Worm (Caenorhabditis elegans): Measurements from ENCODE around the gene sre-44.

DNA sequence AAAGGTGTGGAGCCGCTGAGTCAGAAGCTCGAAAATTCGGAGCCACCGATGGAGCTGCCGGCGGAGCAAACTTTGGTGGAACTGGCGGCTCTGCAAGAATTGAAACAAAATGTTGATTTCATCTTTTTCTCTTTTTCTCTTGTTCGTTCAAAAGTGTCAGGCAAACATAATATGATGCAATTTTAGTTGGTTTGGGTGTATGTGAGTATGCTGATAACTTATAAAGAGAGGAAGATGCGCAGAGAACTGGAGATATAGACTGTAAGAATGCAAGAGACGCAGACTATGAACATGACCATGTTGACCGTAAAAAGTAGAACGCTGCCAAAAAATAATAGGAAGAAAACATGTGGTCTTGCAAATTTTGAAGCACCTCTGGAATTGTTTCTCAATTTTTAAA, 4.7 kb downstream of the sre-44 start:
- TF ChIP-seq nhr-237 (tag; optimal IDR thresholded peaks at IDR 0.05) (no peak), pha-4 (tag; optimal IDR thresholded peaks at IDR 0.05) (no peak), unc-39 (tag; optimal IDR thresholded peaks at IDR 0.05) (no peak), lin-13 (tag; optimal IDR thresholded peaks at IDR 0.05) (no peak), snpc-4 (tag; optimal IDR thresholded peaks at IDR 0.05) (no peak), mls-2 (tag; optimal IDR thresholded peaks at IDR 0.05) (no peak), ces-1 (GFP tag; optimal IDR thresholded peaks at IDR 0.05) (no peak), nhr-76 (tag; optimal IDR thresholded peaks at IDR 0.05) (no peak)

Measured in whole organism, mixed stage, embryonic.